Worm (Caenorhabditis elegans): ENCODE results near the gene srsx-7.

DNA sequence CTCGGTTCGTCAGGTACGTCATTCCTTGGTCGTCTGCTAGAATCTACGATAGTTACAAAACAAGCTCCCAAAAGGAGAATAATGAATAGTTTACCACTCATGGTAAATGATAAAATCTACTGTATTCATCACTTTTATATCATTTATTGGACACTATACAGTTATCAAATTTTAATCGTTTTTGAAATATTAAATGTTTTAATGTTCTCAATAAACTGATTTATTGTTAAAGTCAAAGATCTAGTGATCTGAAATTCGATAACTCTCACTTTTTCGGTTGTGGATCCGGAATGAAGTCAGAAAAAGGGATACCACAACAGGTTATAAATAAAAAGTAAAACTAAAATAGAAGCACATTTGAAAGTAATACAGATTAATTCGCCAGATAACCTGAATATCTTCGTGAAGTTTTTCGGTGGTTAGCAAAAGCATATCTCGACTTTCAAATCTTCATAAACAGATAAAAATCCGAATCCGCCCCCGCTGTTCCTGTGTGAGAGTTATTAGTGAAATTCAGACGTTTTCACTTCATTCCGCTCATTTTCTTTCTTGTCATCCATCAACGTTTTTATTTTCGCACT is 33.2 kb downstream of the srsx-7 start, which contains the start of the genes clec-217 and F26D11.2:
- TF ChIP-seq hnd-1 (tag; optimal IDR thresholded peaks at IDR 0.05) (no peak), tbx-11 (GFP tag; IDR thresholded peaks at IDR 0.05) (no peak), ama-1 (optimal IDR thresholded peaks at IDR 0.05) (no peak), ceh-13 (GFP tag; optimal IDR thresholded peaks at IDR 0.05) (no peak), ceh-36 (tag; optimal IDR thresholded peaks at IDR 0.05) (no peak), sea-1 (GFP tag; conservative IDR thresholded peaks at IDR 0.05) (no peak), scrt-1 (GFP tag; IDR thresholded peaks at IDR 0.05) (no peak), B0310.2 (tag; optimal IDR thresholded peaks at IDR 0.05) (no peak), tra-4 (tag; optimal IDR thresholded peaks at IDR 0.05) (no peak), tbx-37 (GFP tag; conservative IDR thresholded peaks at IDR 0.05) (no peak), flt-1 (GFP tag; IDR thresholded peaks at IDR 0.05) (no peak), aly-1 (tag; optimal IDR thresholded peaks at IDR 0.05) (no peak), F13C5.2 (tag; optimal IDR thresholded peaks at IDR 0.05) (no peak), pes-1 (GFP tag; IDR thresholded peaks at IDR 0.05) (no peak)

All from whole organism, early embryonic.